Worm (Caenorhabditis elegans): ENCODE measurements around the gene ddo-1.

- TF ChIP-seq snpc-4 (tag; optimal IDR thresholded peaks at IDR 0.05) (no peak), pha-4 (tag; optimal IDR thresholded peaks at IDR 0.05) (no peak), nhr-237 (tag; optimal IDR thresholded peaks at IDR 0.05) (no peak), unc-39 (tag; optimal IDR thresholded peaks at IDR 0.05) (no peak), ztf-11 (tag; optimal IDR thresholded peaks at IDR 0.05) (no peak), nhr-76 (tag; optimal IDR thresholded peaks at IDR 0.05) (no peak), mab-5 (tag; optimal IDR thresholded peaks at IDR 0.05) (no peak), unc-62 (GFP tag; optimal IDR thresholded peaks at IDR 0.05) (no peak), flh-1 (GFP tag; optimal IDR thresholded peaks at IDR 0.05) (no peak), lsy-2 (tag; optimal IDR thresholded peaks at IDR 0.05) (no peak), tbx-8 (GFP tag; optimal IDR thresholded peaks at IDR 0.05) (no peak), mep-1 (tag; optimal IDR thresholded peaks at IDR 0.05) (no peak)
Observed at ce11 chrV:17777127-17777526, at the start of gene ddo-1.

All from whole organism, mixed stage, embryonic.